Fruit fly (Drosophila melanogaster): ENCODE data around the gene Gyc32E.

Gyc32E gene

dm6 chr2L:11106562-11106962 lies 42.3 kb downstream of the Gyc32E start, which contains the start of gene Reps (continued):
- TF ChIP-seq CG8089 (GFP tag; optimal IDR thresholded peaks at IDR 0.05) (peak; percentile 97), wek (GFP tag; optimal IDR thresholded peaks at IDR 0.05) (peak; percentile 88), CG31365 (tag; optimal IDR thresholded peaks at IDR 0.05) (peak; percentile 89), ham (GFP tag; IDR thresholded peaks at IDR 0.05) (peak; percentile 95), CG18764 (GFP tag; optimal IDR thresholded peaks at IDR 0.05) (peak; percentile 98), CG34376 (GFP tag; optimal IDR thresholded peaks at IDR 0.05) (peak; percentile 98), ems (GFP tag; optimal IDR thresholded peaks at IDR 0.05) (peak; percentile 98), tup (GFP tag; optimal IDR thresholded peaks at IDR 0.05) (peak; percentile 97), CG12236 (GFP tag; optimal IDR thresholded peaks at IDR 0.05) (peak; percentile 92), CG4617 (GFP tag; optimal IDR thresholded peaks at IDR 0.05; ENCODE audit: borderline replicate concordance) (peak; percentile 99), luna (GFP tag; optimal IDR thresholded peaks at IDR 0.05) (peak; percentile 96), CG15601 (tag; optimal IDR thresholded peaks at IDR 0.05) (peak; percentile 97), CG14050 (GFP tag; IDR thresholded peaks at IDR 0.05) (peak; percentile 99), CG30020 (tag; optimal IDR thresholded peaks at IDR 0.05) (peak; percentile 90), CG7839 (tag; optimal IDR thresholded peaks at IDR 0.05) (peak; percentile 99), Dbx (GFP tag; IDR thresholded peaks at IDR 0.05) (peak; percentile 99), CG17612 (GFP tag; IDR thresholded peaks at IDR 0.05) (peak; percentile 97), chm (GFP tag; IDR thresholded peaks at IDR 0.05) (peak; percentile 98), sens (GFP tag) (peak; percentile 100), Xrp1 (GFP tag; IDR thresholded peaks at IDR 0.05) (peak; percentile 99), so (GFP tag; IDR thresholded peaks at IDR 0.05) (peak; percentile 99), CG12659 (GFP tag; optimal IDR thresholded peaks at IDR 0.05) (peak; percentile 99), CG7745 (tag; optimal IDR thresholded peaks at IDR 0.05) (peak; percentile 82), Neu2 (GFP tag; optimal IDR thresholded peaks at IDR 0.05; ENCODE audit: borderline replicate concordance) (peak; percentile 89), CG14710 (tag; optimal IDR thresholded peaks at IDR 0.05) (peak; percentile 98), CG15011 (GFP tag; optimal IDR thresholded peaks at IDR 0.05) (peak; percentile 97), CG4404 (GFP tag; IDR thresholded peaks at IDR 0.05) (peak; percentile 100), ERR (GFP tag; optimal IDR thresholded peaks at IDR 0.05) (peak; percentile 94), chif (GFP tag; optimal IDR thresholded peaks at IDR 0.05) (peak; percentile 98 to 99), Ada2b (GFP tag; IDR thresholded peaks at IDR 0.05) (peak; percentile 98), Oli (tag; optimal IDR thresholded peaks at IDR 0.05) (peak; percentile 98), Dfd (GFP tag; optimal IDR thresholded peaks at IDR 0.05) (no peak), al (GFP tag; IDR thresholded peaks at IDR 0.05) (peak; percentile 98), CG17568 (GFP tag; optimal IDR thresholded peaks at IDR 0.05) (peak; percentile 97), Ravus (GFP tag; IDR thresholded peaks at IDR 0.05) (peak; percentile 97), Bdp1 (GFP tag; optimal IDR thresholded peaks at IDR 0.05) (peak; percentile 93), insv (GFP tag; optimal IDR thresholded peaks at IDR 0.05) (peak; percentile 29 to 78), peb (GFP tag; IDR thresholded peaks at IDR 0.05) (peak; percentile 98), hth (optimal IDR thresholded peaks at IDR 0.05) (no peak), Meics (GFP tag; optimal IDR thresholded peaks at IDR 0.05) (peak; percentile 98), disco-r (GFP tag; optimal IDR thresholded peaks at IDR 0.05) (peak; percentile 92), CG11695 (GFP tag; IDR thresholded peaks at IDR 0.05) (peak; percentile 99), dan (GFP tag; IDR thresholded peaks at IDR 0.05) (peak; percentile 98), grau (tag; optimal IDR thresholded peaks at IDR 0.05) (peak; percentile 97), ftz-f1 (GFP tag; optimal IDR thresholded peaks at IDR 0.05) (peak; percentile 84), CG16813 (GFP tag; IDR thresholded peaks at IDR 0.05; ENCODE audit: partially characterized antibody) (peak; percentile 68), inv (GFP tag; IDR thresholded peaks at IDR 0.05; ENCODE audit: partially characterized antibody) (peak; percentile 52; the same call in 1 of the 2 replicates), stc (GFP tag; IDR thresholded peaks at IDR 0.05) (peak; percentile 99), CG15479 (GFP tag; optimal IDR thresholded peaks at IDR 0.05) (peak; percentile 78), Doc3 (GFP tag; IDR thresholded peaks at IDR 0.05; ENCODE audit: partially characterized antibody) (peak; percentile 49; the same call in 1 of the 3 replicates), C15 (GFP tag; IDR thresholded peaks at IDR 0.05) (peak; percentile 97)

All from whole organism, embryonic.